Worm (Caenorhabditis elegans) whole organism, midembryonic: ENCODE data around the gene clec-212.

Source experiments
- cog-1 ChIP-seq: sonication (generic microtip); optimal IDR thresholded peaks from 2 replicates; lab custom pipeline; 2016; ENCODE audit warnings: missing genetic modification characterization, missing compliant biosample characterization
- flt-1 ChIP-seq: fragments of 200-800 bp; sonication (Bioruptor generic); IDR thresholded peaks from 2 replicates; pipeline ENCODE4 v1.3.6; 2022; ENCODE audit warnings: missing genetic modification characterization, missing compliant biosample characterization
- klf-2 ChIP-seq: fragments of 200-800 bp; sonication (Bioruptor generic); conservative IDR thresholded peaks from 2 replicates; pipeline ENCODE4 v1.3.6; 2022; ENCODE audit warnings: missing genetic modification reagents, missing genetic modification characterization, missing compliant biosample characterization
- ref-1 ChIP-seq: fragments of 200-800 bp; sonication (Bioruptor generic); conservative IDR thresholded peaks from 2 replicates; pipeline ENCODE4 v1.3.6; 2022; ENCODE audit warnings: missing genetic modification reagents, missing genetic modification characterization, missing compliant biosample characterization
- tab-1 ChIP-seq: fragments of 200-800 bp; sonication (Bioruptor generic); IDR thresholded peaks from 2 replicates; pipeline ENCODE4 v1.3.6; 2022; ENCODE audit warnings: missing genetic modification characterization, missing compliant biosample characterization
- ztf-23 ChIP-seq: fragments of 200-800 bp; sonication (Bioruptor generic); IDR thresholded peaks from 2 replicates; pipeline ENCODE4 v1.3.6; 2022; ENCODE audit warnings: missing genetic modification reagents, missing genetic modification characterization, missing compliant biosample characterization

DNA sequence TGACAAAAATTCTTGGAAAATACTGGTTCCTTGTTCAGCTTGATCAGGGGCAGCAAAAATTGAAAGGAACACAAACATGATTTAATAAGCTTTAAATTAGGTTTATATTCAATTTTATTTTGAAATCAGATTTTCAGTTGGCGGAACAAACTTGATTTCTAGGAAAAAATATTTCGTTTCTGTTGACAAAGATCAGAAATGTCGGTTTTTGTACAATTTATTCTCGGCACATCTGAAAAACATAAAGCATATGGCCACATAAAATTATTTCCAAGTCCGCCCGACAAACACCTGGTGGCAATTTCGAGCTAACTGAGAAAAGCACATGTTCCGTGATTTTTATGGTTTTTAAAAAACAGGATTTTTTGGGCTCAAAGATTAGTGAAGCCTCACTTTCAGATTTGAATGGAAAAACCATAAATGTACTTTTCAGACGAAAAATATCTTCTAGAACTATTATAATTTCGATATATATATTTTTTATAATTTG is 16.3 kb downstream of the clec-212 start, which contains the start of gene ttr-10:
- no peak for TF ChIP-seq ztf-23 (GFP tag; lab: Robert Waterston, UW)
- TF ChIP-seq flt-1 (GFP tag; lab: Robert Waterston, UW) = no peak
- TF ChIP-seq ref-1 (GFP tag; lab: Robert Waterston, UW) = no peak
- TF ChIP-seq tab-1 (GFP tag; lab: Robert Waterston, UW) = no peak
- no peak for TF ChIP-seq cog-1 (tag; lab: Kevin White, UChicago)
- TF ChIP-seq klf-2 (GFP tag; lab: Robert Waterston, UW) = no peak
